Worm (Caenorhabditis elegans): ENCODE results near the gene C08F8.6.

- TF ChIP-seq T22C8.4 (GFP tag; IDR thresholded peaks at IDR 0.05) (no peak), cog-1 (tag; optimal IDR thresholded peaks at IDR 0.05) (no peak), klf-2 (GFP tag; conservative IDR thresholded peaks at IDR 0.05) (no peak), ztf-29 (GFP tag; IDR thresholded peaks at IDR 0.05) (no peak), ztf-23 (GFP tag; IDR thresholded peaks at IDR 0.05) (no peak), flt-1 (GFP tag; IDR thresholded peaks at IDR 0.05) (no peak)
Observed at ce11 chrIV:11211547-11211946, 46.8 kb upstream of the C08F8.6 start.
